Worm (Caenorhabditis elegans) whole organism, L4 larva: ENCODE results near the gene C14B9.3.

Experiments used
- T20F7.1 ChIP-seq: fragments of 200-800 bp; sonication (Bioruptor generic); optimal IDR thresholded peaks from 2 replicates; lab custom pipeline; 2018; ENCODE audit warnings: mild to moderate bottlenecking, missing genetic modification characterization, missing compliant biosample characterization
- dpl-1 ChIP-seq: fragments of 150-350 bp; optimal IDR thresholded peaks from 2 replicates; lab custom pipeline; 2014; ENCODE audit warnings: missing biosample characterization, missing genetic modification reagents, missing genetic modification characterization
- egl-27 ChIP-seq: sonication (generic microtip); optimal IDR thresholded peaks from 3 replicates; lab custom pipeline; 2017; ENCODE audit warnings: missing biosample characterization, missing genetic modification reagents, missing genetic modification characterization
- lin-39 ChIP-seq: fragments of 150-350 bp; optimal IDR thresholded peaks from 2 replicates; lab custom pipeline; 2014; ENCODE audit warnings: missing biosample characterization, missing genetic modification reagents, missing genetic modification characterization
- nhr-10 ChIP-seq: fragments of 150-350 bp; optimal IDR thresholded peaks from 2 replicates; lab custom pipeline; 2014; ENCODE audit warnings: missing biosample characterization, missing genetic modification characterization
- nhr-41 ChIP-seq: fragments of 200-800 bp; sonication (Bioruptor generic); IDR thresholded peaks from 2 replicates; pipeline ENCODE4 v1.3.6; 2022; ENCODE audit warnings: missing genetic modification reagents, missing genetic modification characterization, missing compliant biosample characterization
- sdz-12 ChIP-seq: fragments of 200-800 bp; sonication (Bioruptor generic); optimal IDR thresholded peaks from 2 replicates; lab custom pipeline; 2018; ENCODE audit warnings: mild to moderate bottlenecking, missing genetic modification characterization, missing compliant biosample characterization
- unc-39 ChIP-seq: sonication (generic microtip); optimal IDR thresholded peaks from 2 replicates; lab custom pipeline; 2017; ENCODE audit warnings: missing biosample characterization, missing genetic modification characterization

- TF ChIP-seq T20F7.1 (GFP tag; lab: Kevin White, UChicago) = no peak
- TF ChIP-seq sdz-12 = no peak
- TF ChIP-seq nhr-41 (GFP tag; lab: Robert Waterston, UW) = no peak
- no peak for TF ChIP-seq lin-39
- no peak for TF ChIP-seq nhr-10 (tag; lab: Kevin White, UChicago)
- no peak for TF ChIP-seq egl-27 (tag; lab: Kevin White, UChicago)
- TF ChIP-seq unc-39 (tag; lab: Kevin White, UChicago) = no peak
- TF ChIP-seq dpl-1 (GFP tag; lab: Kevin White, UChicago) = no peak
These were observed 43.5 kb upstream of the C14B9.3 start for ce11 chrIII:8065101-8065500.
